Fruit fly (Drosophila melanogaster) Kc167 (cell line): ENCODE results near the gene MtnD.

Experiments used
- Myc ChIP-seq: fragments of >200 bp; optimal IDR thresholded peaks from 2 replicates; lab custom pipeline; 2017; ENCODE audit warnings: missing external identifiers
- Sin3A ChIP-seq: fragments of >200 bp; optimal IDR thresholded peaks from 2 replicates; lab custom pipeline; 2018; ENCODE audit warnings: missing external identifiers
- h ChIP-seq: fragments of >200 bp; optimal IDR thresholded peaks from 3 replicates; lab custom pipeline; 2018; ENCODE audit warnings: missing external identifiers
- insv ChIP-seq: fragments of >200 bp; optimal IDR thresholded peaks from 3 replicates; lab custom pipeline; 2018; ENCODE audit warnings: missing external identifiers
- psq ChIP-seq: fragments of >200 bp; optimal IDR thresholded peaks from 2 replicates; lab custom pipeline; 2017; ENCODE audit warnings: missing external identifiers
- ttk ChIP-seq: sonication (Bioruptor generic); optimal IDR thresholded peaks from 2 replicates; lab custom pipeline; 2017; ENCODE audit warnings: missing external identifiers

Gene MtnD

DNA sequence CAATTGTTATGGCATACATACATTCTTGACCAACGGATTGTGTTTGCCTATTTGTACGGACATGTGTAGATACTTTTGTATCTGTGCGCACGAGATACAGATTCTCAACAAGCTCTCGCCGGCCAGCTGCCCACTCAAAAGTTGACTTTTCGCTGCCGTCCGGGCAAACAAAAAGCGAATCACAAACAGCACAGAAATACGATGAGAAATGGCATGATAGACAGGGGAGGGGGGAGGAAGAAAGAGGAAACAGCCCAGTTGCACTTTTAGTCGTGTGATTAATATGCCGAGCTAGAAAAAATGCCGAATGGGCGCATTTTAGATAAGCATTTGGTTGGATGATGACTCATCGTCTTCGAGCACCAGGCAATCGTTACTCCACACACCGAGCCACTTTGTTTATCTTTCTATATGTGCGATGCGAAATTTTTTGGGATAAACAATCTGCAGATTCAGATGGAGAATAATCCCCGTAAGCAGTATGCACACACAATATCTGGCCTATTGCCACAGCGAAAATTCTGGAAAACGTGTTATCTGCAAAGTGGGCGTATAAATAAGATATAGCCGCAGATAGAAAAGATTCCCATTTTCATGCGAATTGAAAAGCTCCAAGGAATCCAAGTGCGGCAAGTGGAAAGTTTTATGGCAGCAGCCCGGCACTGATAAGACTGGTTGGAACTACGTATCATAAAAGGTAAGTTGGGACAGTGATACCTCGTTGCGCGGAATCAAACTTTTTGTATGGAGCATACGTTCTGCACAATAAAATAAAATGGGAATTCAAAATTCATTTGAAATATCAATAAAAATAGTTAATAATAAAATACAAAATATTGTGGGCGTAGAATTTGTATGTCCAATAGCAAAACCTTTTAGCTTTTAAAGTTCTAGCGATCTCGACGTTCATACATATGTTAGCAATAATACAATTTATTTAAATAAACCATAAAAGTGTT, 12.2 kb downstream of the MtnD start:
- TF ChIP-seq Myc (lab: Kevin White, UChicago) (no peak), psq (lab: Kevin White, UChicago) (no peak), h (lab: Kevin White, UChicago) (no peak), ttk (lab: Kevin White, UChicago) (no peak), Sin3A (lab: Kevin White, UChicago) (no peak), insv (no peak)

DNA sequence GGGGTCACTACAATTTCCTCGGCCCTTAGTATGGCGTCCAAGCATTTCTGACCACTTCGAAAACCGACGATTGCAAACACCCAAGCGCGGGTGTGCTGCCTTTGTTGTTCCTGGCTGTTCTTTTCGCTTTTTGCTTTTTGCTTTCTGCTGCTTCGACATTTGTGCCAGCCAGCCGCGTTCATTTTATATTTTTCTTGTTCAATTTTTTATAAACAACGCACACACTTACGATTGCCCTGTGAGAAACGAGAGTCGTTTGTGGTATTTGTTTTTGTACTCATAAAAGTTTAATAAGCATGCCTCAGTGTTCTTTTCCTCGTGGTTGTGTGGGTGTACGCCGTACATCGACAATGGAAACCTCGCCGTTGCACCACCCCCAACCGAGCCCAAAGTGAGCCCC, 13.0 kb downstream of the MtnD start:
- TF ChIP-seq Sin3A (lab: Kevin White, UChicago) (no peak), psq (lab: Kevin White, UChicago) (no peak), ttk (lab: Kevin White, UChicago) (no peak), h (lab: Kevin White, UChicago) (no peak), Myc (lab: Kevin White, UChicago) (no peak), insv (no peak)

DNA sequence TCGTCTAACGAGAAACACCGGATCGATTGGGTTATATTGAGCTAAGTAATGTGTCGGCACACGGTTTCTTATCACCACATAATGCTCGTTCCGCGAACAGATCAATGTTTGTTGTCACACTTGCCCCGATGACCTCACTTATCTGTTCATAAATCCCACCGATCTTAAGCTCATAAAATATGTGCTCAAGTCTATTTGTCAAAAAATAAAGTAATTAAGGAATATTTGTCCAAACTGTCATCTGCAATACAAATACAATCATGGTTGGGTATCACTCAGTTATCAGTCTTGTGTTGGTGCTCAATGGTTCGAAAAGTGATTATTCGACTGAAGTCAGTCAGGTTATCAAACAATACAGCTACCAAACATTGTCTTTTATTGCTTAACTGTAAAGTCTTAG, 13.5 kb downstream of the MtnD start:
- TF ChIP-seq Myc (lab: Kevin White, UChicago) = no peak
- TF ChIP-seq insv = no peak
- TF ChIP-seq h (lab: Kevin White, UChicago) = no peak
- no peak for TF ChIP-seq psq (lab: Kevin White, UChicago)
- no peak for TF ChIP-seq ttk (lab: Kevin White, UChicago)
- no peak for TF ChIP-seq Sin3A (lab: Kevin White, UChicago)

DNA sequence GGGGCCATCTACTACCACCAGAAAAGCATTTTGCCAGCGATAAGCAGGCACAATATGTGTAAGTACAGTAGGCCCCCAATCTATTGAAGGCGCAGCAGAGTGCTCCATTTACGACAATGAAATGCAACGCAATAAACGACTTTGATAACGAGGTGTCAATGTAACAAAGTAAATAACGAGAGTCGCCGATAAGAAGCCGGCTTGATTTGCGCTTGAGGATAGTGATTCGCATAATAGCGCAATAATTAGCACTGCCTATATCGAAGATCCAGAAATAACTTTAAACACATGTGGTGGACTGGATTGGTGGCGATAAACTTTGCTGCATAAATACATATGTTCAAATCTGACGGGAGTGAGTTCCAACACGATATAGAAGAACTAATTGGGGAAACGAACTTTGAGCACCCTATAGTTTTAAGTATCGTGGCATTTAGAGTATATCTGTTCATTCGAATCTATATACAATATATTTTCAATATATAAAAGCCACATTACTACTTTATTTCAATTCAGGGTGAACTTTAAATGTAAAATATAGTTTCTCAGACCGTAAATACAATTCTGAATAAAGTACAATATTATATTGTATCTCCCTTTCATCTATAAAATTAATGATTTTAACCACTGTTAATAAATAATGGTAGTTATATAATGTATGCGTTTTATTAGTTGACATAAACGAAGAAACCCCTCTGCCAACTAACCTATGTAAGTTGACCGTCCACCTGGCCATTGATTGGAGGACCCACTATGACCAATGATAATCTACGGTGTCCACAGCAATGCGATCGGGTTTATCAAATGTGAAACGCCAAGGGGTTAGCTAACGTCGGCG, 14.5 kb downstream of the MtnD start:
- no peak for TF ChIP-seq h (lab: Kevin White, UChicago)
- no peak for TF ChIP-seq ttk (lab: Kevin White, UChicago)
- TF ChIP-seq psq (lab: Kevin White, UChicago) = no peak
- no peak for TF ChIP-seq insv
- TF ChIP-seq Myc (lab: Kevin White, UChicago) = no peak
- no peak for TF ChIP-seq Sin3A (lab: Kevin White, UChicago)

DNA sequence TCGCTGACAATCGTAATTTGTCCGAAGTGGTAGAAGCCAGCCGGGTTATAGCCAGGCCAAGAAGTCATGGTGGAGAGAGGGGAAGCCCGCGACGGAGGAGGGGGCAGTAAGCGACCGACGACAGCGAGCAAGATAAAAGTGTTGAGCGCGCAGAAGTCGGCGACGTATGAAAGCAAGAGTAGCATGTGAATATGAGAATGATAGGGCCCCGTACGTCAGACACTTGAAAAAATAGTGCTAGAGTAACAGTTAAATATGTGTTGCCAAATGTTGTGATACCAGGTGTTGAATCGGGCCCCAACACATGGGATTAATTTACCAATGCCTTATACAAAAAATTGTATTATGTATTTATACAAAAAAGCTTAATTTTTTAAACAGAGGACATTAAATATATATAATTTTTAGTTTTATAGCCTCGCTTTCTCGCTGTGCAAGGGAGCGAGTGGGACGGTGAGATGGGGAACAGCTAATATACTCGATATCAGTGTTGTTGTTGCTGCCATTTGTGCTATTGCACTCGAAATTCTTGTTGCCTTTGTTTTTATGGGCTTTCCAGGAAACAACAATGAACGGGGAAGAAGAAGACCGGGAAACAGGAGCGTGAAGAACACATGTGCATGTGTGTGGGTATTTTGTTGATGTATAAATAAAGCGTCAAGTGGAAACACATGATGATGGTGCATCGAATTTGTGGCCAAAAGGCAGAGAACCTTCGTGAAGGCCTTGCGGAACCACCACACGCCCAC, 15.3 kb downstream of the MtnD start:
- TF ChIP-seq Myc (lab: Kevin White, UChicago) (no peak), h (lab: Kevin White, UChicago) (no peak), Sin3A (lab: Kevin White, UChicago) (no peak), psq (lab: Kevin White, UChicago) (no peak), ttk (lab: Kevin White, UChicago) (no peak), insv (no peak)

DNA sequence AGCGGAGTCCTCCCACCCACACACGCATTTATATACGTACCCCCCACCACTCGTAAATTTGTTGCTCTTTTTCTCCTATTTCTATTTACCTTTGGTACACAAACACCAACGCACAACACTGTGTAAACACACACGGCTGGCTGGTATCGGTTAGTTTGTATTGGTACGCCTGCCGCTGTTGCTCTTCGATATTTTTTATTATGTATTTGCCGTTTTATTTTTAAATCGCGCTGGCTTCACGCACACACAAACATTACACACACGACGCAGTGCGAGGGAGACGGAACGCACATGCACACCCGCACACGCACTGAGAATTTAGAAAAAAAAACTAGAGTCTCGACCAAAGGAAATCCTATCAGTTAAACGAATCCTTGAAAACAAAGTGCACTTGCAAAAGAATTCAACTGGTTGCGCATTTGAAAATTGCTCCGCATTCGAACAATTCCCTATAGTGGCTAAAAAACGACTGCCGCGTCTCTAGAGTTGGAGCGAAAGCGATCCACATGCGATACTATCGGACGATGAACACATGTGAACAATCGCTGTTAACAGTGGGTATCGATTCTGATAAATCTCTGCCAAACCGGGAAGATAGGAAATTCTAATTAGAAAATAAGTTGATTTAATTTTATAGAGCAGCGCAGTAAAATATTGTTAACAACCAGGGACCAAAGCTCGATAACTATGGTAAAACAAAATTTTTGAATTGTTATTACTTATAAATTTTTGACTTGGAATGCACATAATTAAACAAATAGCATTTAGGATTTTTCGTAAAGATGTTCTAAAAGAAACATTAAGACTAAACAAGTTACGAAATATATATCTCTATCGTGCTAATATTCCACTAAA, 16.1 kb downstream of the MtnD start:
- TF ChIP-seq ttk (lab: Kevin White, UChicago) (no peak), psq (lab: Kevin White, UChicago) (no peak), insv (no peak), Myc (lab: Kevin White, UChicago) (no peak), Sin3A (lab: Kevin White, UChicago) (no peak), h (lab: Kevin White, UChicago) (no peak)

DNA sequence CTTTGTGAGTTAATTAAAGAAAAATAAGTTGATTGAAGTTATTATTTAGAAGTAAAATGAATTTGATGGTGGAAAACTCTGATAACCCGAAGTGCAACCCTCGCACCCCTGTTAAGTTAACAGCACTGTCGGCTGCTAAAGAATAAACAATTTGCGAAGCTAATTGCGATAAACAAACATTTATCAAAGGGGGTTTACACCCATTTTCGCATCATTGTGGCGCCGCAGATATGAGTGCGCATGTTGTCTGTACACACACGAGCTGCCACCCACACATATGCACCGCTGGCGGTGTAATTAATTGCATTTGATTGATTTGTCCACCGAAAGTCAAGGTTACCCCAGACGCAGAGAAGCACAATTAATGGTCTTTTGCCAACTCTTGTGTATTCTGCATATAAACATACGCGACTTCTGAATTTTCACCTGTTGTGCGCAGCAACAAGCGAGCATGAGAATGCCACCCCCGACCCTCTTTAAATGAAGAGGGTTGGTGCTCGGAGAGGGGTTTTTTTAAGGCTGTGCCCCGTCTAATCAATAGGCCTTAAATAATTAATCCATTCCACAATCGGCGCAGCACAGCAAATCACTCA, 16.8 kb downstream of the MtnD start:
- no peak for TF ChIP-seq h (lab: Kevin White, UChicago)

DNA sequence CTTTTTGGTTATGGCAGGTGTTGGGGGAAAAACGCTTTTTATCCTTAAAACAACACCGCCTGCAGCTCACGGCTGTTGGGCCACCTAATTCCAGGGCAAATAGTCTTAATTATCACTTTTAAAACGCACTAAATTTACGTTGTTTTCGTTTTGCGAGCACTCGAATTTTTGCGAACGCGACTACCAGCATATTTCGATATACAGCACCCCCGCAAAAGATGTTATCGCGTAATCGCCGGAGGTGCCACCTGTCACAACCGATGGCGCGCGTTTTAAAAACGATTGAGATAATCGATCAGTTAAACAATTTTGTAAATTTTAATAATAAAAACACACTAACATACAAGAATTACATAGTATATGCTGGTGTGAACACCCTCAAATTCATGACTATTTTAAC, 17.3 kb downstream of the MtnD start, which contains the start of gene Stat92E:
Gene Stat92E, minus strand, starts transcription at position 219 of the 400 bp plus-strand sequence.
- TF ChIP-seq h (lab: Kevin White, UChicago) (no peak), ttk (lab: Kevin White, UChicago) (no peak), Myc (lab: Kevin White, UChicago) (no peak), Sin3A (lab: Kevin White, UChicago) (no peak)

DNA sequence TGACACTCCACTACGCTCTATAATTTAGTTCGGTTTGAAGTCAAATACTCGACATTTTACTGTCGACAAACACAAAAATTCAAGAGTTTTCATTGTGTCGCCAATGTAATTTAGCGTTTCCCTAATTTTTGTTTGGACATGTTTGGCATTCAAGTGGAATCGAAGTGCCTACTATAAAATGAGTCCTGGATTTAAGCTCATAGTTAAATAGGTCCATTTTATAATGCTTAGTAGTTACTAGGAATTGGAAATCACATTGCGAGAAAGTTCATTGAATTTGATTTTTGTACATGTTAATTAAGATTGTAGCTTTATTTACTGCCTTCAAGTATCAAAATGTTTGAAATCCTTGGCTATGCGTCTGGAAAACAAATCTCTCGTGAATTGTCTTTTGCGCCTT, 19.5 kb downstream of the MtnD start, which contains the start of gene att-ORFB:
Gene att-ORFB, minus strand, starts transcription at position 101 of the 400 bp plus-strand sequence.
- TF ChIP-seq psq (lab: Kevin White, UChicago) (no peak), Sin3A (lab: Kevin White, UChicago) (no peak), Myc (lab: Kevin White, UChicago) (no peak), insv (no peak)

DNA sequence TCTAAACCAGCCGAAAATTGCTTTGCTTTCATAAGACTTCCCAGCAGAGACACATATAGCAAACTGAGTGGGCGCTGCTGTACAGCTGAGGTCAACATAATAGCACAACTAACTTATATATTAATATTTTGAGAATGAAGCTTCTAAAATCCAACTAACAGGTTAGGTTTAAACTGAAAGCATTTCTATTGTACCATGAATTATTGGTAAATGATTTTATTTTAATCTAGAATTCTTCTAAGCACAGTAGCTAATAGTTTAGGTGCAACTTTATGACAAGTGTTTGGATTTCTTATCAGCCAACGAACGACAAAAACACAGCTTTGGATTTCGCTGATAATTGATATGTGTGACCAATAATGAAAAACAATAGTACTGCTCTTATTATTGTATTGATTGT, 20.3 kb downstream of the MtnD start:
- TF ChIP-seq Sin3A (lab: Kevin White, UChicago) (no peak), psq (lab: Kevin White, UChicago) (no peak), ttk (lab: Kevin White, UChicago) (no peak), insv (no peak), Myc (lab: Kevin White, UChicago) (no peak), h (lab: Kevin White, UChicago) (no peak)
